Fruit fly (Drosophila melanogaster) whole organism, embryonic: ENCODE results near the gene Srrm234.

Experiments
- Abd-B ChIP-seq: fragments of 200-800 bp; sonication (Bioruptor generic); optimal IDR thresholded peaks from 2 replicates; lab custom pipeline; 2018; ENCODE audit warnings: missing biosample characterization, mild to moderate bottlenecking, missing genetic modification characterization, moderate library complexity
- Adf1 ChIP-seq: fragments of 200-800 bp; sonication (Bioruptor generic); IDR thresholded peaks from 2 replicates; pipeline ENCODE4 v1.3.6; 2022; ENCODE audit warnings: missing biosample characterization, missing genetic modification characterization
- CG10209 ChIP-seq: fragments of 200-800 bp; sonication (Bioruptor generic); optimal IDR thresholded peaks from 3 replicates; lab custom pipeline; 2017; ENCODE audit warnings: missing biosample characterization, mild to moderate bottlenecking, missing genetic modification characterization, missing genetic modification reagents
- CG14014 ChIP-seq: fragments of 200-800 bp; sonication (Bioruptor generic); IDR thresholded peaks from 2 replicates; pipeline ENCODE4 v1.3.6; 2022; ENCODE audit warnings: missing biosample characterization, missing genetic modification characterization
- CG14965 ChIP-seq: fragments of 200-800 bp; sonication (Bioruptor generic); optimal IDR thresholded peaks from 2 replicates; lab custom pipeline; 2016; ENCODE audit warnings: missing biosample characterization, missing genetic modification characterization, borderline replicate concordance
- CG1602 ChIP-seq: fragments of 200-800 bp; sonication (Bioruptor generic); optimal IDR thresholded peaks from 3 replicates; lab custom pipeline; 2016; ENCODE audit warnings: missing biosample characterization, missing genetic modification characterization
- CG16813 ChIP-seq: fragments of 200-800 bp; sonication (Bioruptor generic); IDR thresholded peaks from 3 replicates; pipeline ENCODE4 v1.3.6; 2022; ENCODE audit warnings: missing biosample characterization, missing genetic modification characterization; ENCODE audit not compliant: partially characterized antibody
- CG1792 ChIP-seq: fragments of 200-800 bp; sonication (Bioruptor generic); optimal IDR thresholded peaks from 2 replicates; lab custom pipeline; 2016; ENCODE audit warnings: missing biosample characterization, missing genetic modification characterization
- CG2875 ChIP-seq: fragments of 200-800 bp; sonication (Bioruptor generic); optimal IDR thresholded peaks from 2 replicates; lab custom pipeline; 2017; ENCODE audit warnings: missing biosample characterization, mild to moderate bottlenecking, missing genetic modification characterization, missing genetic modification reagents
- CG31224 ChIP-seq: fragments of 200-800 bp; sonication (Bioruptor generic); IDR thresholded peaks from 2 replicates; pipeline ENCODE4 v1.3.6; 2022; ENCODE audit warnings: missing biosample characterization, missing genetic modification characterization
- CG3163 ChIP-seq: fragments of 200-800 bp; sonication (Bioruptor generic); optimal IDR thresholded peaks from 3 replicates; lab custom pipeline; 2016; ENCODE audit warnings: missing biosample characterization, missing genetic modification characterization
- CG3995 ChIP-seq: fragments of 200-800 bp; sonication (Bioruptor generic); optimal IDR thresholded peaks from 3 replicates; lab custom pipeline; 2016; ENCODE audit warnings: missing biosample characterization, missing genetic modification characterization
- CG4328 ChIP-seq: fragments of 200-800 bp; sonication (Bioruptor generic); optimal IDR thresholded peaks from 3 replicates; lab custom pipeline; 2017; ENCODE audit warnings: missing biosample characterization, missing genetic modification reagents, missing genetic modification characterization
- CG4424 ChIP-seq: fragments of 200-800 bp; sonication (Bioruptor generic); optimal IDR thresholded peaks from 3 replicates; lab custom pipeline; 2016; ENCODE audit warnings: missing biosample characterization, missing genetic modification characterization
- CG7987 ChIP-seq: fragments of 200-800 bp; sonication (Bioruptor generic); optimal IDR thresholded peaks from 2 replicates; lab custom pipeline; 2018; ENCODE audit warnings: missing biosample characterization, mild to moderate bottlenecking, missing genetic modification characterization, moderate library complexity
- CG8944 ChIP-seq: fragments of 200-800 bp; sonication (Bioruptor generic); optimal IDR thresholded peaks from 3 replicates; lab custom pipeline; 2016; ENCODE audit warnings: missing biosample characterization, missing genetic modification characterization
- Dbx ChIP-seq: fragments of 200-800 bp; sonication (Bioruptor generic); IDR thresholded peaks from 3 replicates; pipeline ENCODE4 v1.3.6; 2022; ENCODE audit warnings: missing biosample characterization, missing genetic modification characterization
- Dip3 ChIP-seq: fragments of 200-800 bp; sonication (Bioruptor generic); optimal IDR thresholded peaks from 3 replicates; lab custom pipeline; 2016; ENCODE audit warnings: missing biosample characterization, missing genetic modification characterization
- Ets97D ChIP-seq: fragments of 200-800 bp; sonication (Bioruptor generic); optimal IDR thresholded peaks from 3 replicates; lab custom pipeline; 2016; ENCODE audit warnings: missing biosample characterization, missing genetic modification characterization
- Fer1 ChIP-seq: fragments of 200-800 bp; sonication (Bioruptor generic); optimal IDR thresholded peaks from 2 replicates; lab custom pipeline; 2017; ENCODE audit warnings: missing biosample characterization, mild to moderate bottlenecking, missing genetic modification characterization
- Gsc ChIP-seq: fragments of 200-800 bp; sonication (Bioruptor generic); IDR thresholded peaks from 2 replicates; pipeline ENCODE4 v1.3.6; 2022; ENCODE audit warnings: missing biosample characterization, missing genetic modification characterization
- Hand ChIP-seq: fragments of 200-800 bp; sonication (Bioruptor generic); optimal IDR thresholded peaks from 2 replicates; lab custom pipeline; 2017; ENCODE audit warnings: mild to moderate bottlenecking, missing biosample characterization, missing genetic modification reagents, missing genetic modification characterization
- Hmx ChIP-seq: fragments of 200-800 bp; sonication (Bioruptor generic); optimal IDR thresholded peaks from 2 replicates; lab custom pipeline; 2016; ENCODE audit warnings: missing biosample characterization, missing genetic modification characterization
- Med ChIP-seq: fragments of 200-800 bp; sonication (Bioruptor generic); peaks from one replicate; lab custom pipeline; 2016; ENCODE audit warnings: missing biosample characterization, missing genetic modification characterization, mild to moderate bottlenecking, inconsistent platforms, moderate library complexity
- Rfx ChIP-seq: fragments of 200-800 bp; sonication (Bioruptor generic); IDR thresholded peaks from 2 replicates; pipeline ENCODE4 v1.3.6; 2022; ENCODE audit warnings: missing biosample characterization, missing genetic modification characterization
- al ChIP-seq: fragments of 200-800 bp; sonication (Bioruptor generic); IDR thresholded peaks from 2 replicates; pipeline ENCODE4 v1.3.6; 2022; ENCODE audit warnings: missing biosample characterization, missing genetic modification characterization
- btn ChIP-seq: fragments of 200-800 bp; sonication (Bioruptor generic); optimal IDR thresholded peaks from 2 replicates; lab custom pipeline; 2016; ENCODE audit warnings: missing biosample characterization, missing genetic modification characterization
- gfzf ChIP-seq: fragments of 200-800 bp; sonication (Bioruptor generic); optimal IDR thresholded peaks from 2 replicates; lab custom pipeline; 2016; ENCODE audit warnings: missing biosample characterization, mild to moderate bottlenecking, missing genetic modification characterization, moderate library complexity
- hth ChIP-seq: fragments of >200 bp; optimal IDR thresholded peaks from 2 replicates; lab custom pipeline; 2017; ENCODE audit warnings: inconsistent platforms
- jumu ChIP-seq: fragments of 200-800 bp; sonication (Bioruptor generic); optimal IDR thresholded peaks from 3 replicates; lab custom pipeline; 2016; ENCODE audit warnings: missing biosample characterization, missing genetic modification characterization
- lab ChIP-seq: fragments of 200-800 bp; sonication (Bioruptor generic); optimal IDR thresholded peaks from 3 replicates; lab custom pipeline; 2017; ENCODE audit warnings: missing biosample characterization, missing genetic modification characterization, mild to moderate bottlenecking, moderate library complexity, missing genetic modification reagents
- lbe ChIP-seq: fragments of 200-800 bp; sonication (Bioruptor generic); optimal IDR thresholded peaks from 2 replicates; lab custom pipeline; 2016; ENCODE audit warnings: missing biosample characterization, mild to moderate bottlenecking, missing genetic modification characterization
- lmd ChIP-seq: fragments of 200-800 bp; sonication (Bioruptor generic); IDR thresholded peaks from 2 replicates; pipeline ENCODE4 v1.3.6; 2022; ENCODE audit warnings: missing biosample characterization, missing genetic modification characterization
- luna ChIP-seq: fragments of 200-800 bp; sonication (Bioruptor generic); optimal IDR thresholded peaks from 2 replicates; lab custom pipeline; 2016; ENCODE audit warnings: missing biosample characterization, missing genetic modification characterization
- maf-S ChIP-seq: fragments of 200-800 bp; sonication (Bioruptor generic); optimal IDR thresholded peaks from 2 replicates; lab custom pipeline; 2016; ENCODE audit warnings: missing biosample characterization, missing genetic modification characterization
- nom ChIP-seq: fragments of 200-800 bp; sonication (Bioruptor generic); optimal IDR thresholded peaks from 2 replicates; lab custom pipeline; 2017; ENCODE audit warnings: missing biosample characterization, missing genetic modification characterization, mild to moderate bottlenecking, moderate library complexity, missing genetic modification reagents
- pb ChIP-seq: fragments of 200-800 bp; sonication (Bioruptor generic); optimal IDR thresholded peaks from 3 replicates; lab custom pipeline; 2016; ENCODE audit warnings: missing biosample characterization, missing genetic modification characterization
- pfk ChIP-seq: fragments of 200-800 bp; sonication (Bioruptor generic); optimal IDR thresholded peaks from 2 replicates; lab custom pipeline; 2018; ENCODE audit warnings: missing biosample characterization, mild to moderate bottlenecking, missing genetic modification characterization, moderate library complexity
- psq ChIP-seq: fragments of 200-800 bp; sonication (Bioruptor generic); optimal IDR thresholded peaks from 2 replicates; lab custom pipeline; 2017; ENCODE audit warnings: missing biosample characterization, missing genetic modification characterization
- pzg ChIP-seq: fragments of 200-800 bp; sonication (Bioruptor generic); optimal IDR thresholded peaks from 3 replicates; lab custom pipeline; 2018; ENCODE audit warnings: missing biosample characterization, mild to moderate bottlenecking, missing genetic modification characterization, moderate library complexity
- repo ChIP-seq: fragments of 200-800 bp; sonication (Bioruptor generic); optimal IDR thresholded peaks from 2 replicates; lab custom pipeline; 2016; ENCODE audit warnings: missing biosample characterization, missing genetic modification characterization
- sc ChIP-seq, 3 experiments: fragments of >200 bp in 2 of 3; fragments of 200-800 bp in 1 of 3; sonication (Bioruptor generic) in 1 of 3; optimal IDR thresholded peaks; 2 replicates in 2 of 3; 3 replicates in 1 of 3; lab custom pipeline; 2017; ENCODE audit warnings: mild to moderate bottlenecking in 1 of 3, missing biosample characterization in 1 of 3, missing genetic modification characterization in 1 of 3, missing genetic modification reagents in 1 of 3
- sens ChIP-seq: fragments of 200-800 bp; sonication (Bioruptor generic); peaks from one replicate; lab custom pipeline; 2016; ENCODE audit warnings: missing biosample characterization, missing genetic modification characterization
- sna ChIP-seq: fragments of 200-800 bp; sonication (Bioruptor generic); IDR thresholded peaks from 2 replicates; pipeline ENCODE4 v1.3.6; 2022; ENCODE audit warnings: missing biosample characterization, missing genetic modification characterization; ENCODE audit not compliant: partially characterized antibody
- ssp ChIP-seq: fragments of 200-800 bp; sonication (Bioruptor generic); IDR thresholded peaks from 2 replicates; pipeline ENCODE4 v1.3.6; 2022; ENCODE audit warnings: missing biosample characterization, missing genetic modification characterization
- tna ChIP-seq: fragments of 200-800 bp; sonication (Bioruptor generic); IDR thresholded peaks from 2 replicates; pipeline ENCODE4 v1.3.6; 2022; ENCODE audit warnings: missing biosample characterization, missing genetic modification characterization; ENCODE audit not compliant: partially characterized antibody
- toy ChIP-seq: fragments of 200-800 bp; sonication (Bioruptor generic); IDR thresholded peaks from 2 replicates; pipeline ENCODE4 v1.3.6; 2022; ENCODE audit warnings: missing biosample characterization, missing genetic modification characterization
- unpg ChIP-seq: fragments of 200-800 bp; sonication (Bioruptor generic); optimal IDR thresholded peaks from 3 replicates; lab custom pipeline; 2018; ENCODE audit warnings: missing biosample characterization, mild to moderate bottlenecking, missing genetic modification characterization, moderate library complexity
- vfl ChIP-seq: fragments of 200-800 bp; sonication (Bioruptor generic); optimal IDR thresholded peaks from 2 replicates; lab custom pipeline; 2016; ENCODE audit warnings: missing biosample characterization, missing genetic modification characterization
- wor ChIP-seq: fragments of 200-800 bp; sonication (Bioruptor generic); IDR thresholded peaks from 2 replicates; pipeline ENCODE4 v1.3.6; 2022; ENCODE audit warnings: missing biosample characterization, missing genetic modification characterization

Gene Srrm234

DNA sequence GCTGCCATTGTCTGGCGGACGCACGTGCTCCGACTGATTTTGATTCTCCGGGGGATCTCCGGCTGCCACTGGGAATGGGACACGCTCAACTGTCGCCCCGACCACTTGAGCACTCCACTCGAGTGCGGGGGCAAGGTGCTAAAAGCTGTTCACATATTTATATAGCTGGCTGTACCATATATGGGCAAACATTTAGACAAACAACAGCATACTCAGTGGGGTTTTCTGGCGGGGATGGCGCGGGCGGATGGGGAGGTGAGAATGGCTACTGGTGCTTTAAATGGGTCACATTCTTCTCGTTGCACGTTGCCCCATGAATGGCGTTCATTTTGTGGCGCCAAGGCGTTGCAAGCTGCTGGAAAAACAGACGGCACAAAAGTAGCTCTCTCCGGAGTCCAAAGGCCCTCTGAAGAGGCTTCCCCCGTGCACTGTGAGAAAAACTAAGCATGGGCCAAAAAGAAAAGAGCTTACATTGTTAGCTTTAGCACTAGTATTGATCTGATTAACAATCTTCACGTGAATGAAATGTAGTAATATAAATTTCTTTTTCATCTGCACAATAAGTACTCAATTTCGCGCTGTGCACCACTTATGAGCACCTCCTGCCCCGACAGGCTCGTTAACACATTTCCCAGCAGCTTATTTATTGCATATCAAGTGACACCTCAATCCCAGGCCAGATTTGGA is 26.0 kb upstream of the Srrm234 start (continued):
- no peak for TF ChIP-seq tna (GFP tag; lab: Robert Waterston, UW)
- TF ChIP-seq hth (lab: Kevin White, UChicago) = no peak
- TF ChIP-seq Gsc = peak; percentile 15; the same call in 1 of the 2 replicates
- peak; percentile 68 for TF ChIP-seq CG2875 (GFP tag; lab: Kevin White, UChicago)
- no peak for TF ChIP-seq Ets97D
- TF ChIP-seq lmd (GFP tag; lab: Robert Waterston, UW) = peak; percentile 30; the same call in 1 of the 2 replicates
- no peak for TF ChIP-seq Abd-B (GFP tag; lab: Kevin White, UChicago)
- TF ChIP-seq CG14014 (GFP tag; lab: Robert Waterston, UW) = no peak
- TF ChIP-seq Dip3 (GFP tag; lab: Kevin White, UChicago) = no peak
- TF ChIP-seq CG1792 (GFP tag; lab: Kevin White, UChicago) = no peak
- no peak for TF ChIP-seq sc (optimal IDR thresholded peaks at IDR 0.05; lab: Kevin White, UChicago)
- TF ChIP-seq sc (GFP tag; optimal IDR thresholded peaks at IDR 0.05; lab: Kevin White, UChicago) = peak; percentile 46
- no peak for TF ChIP-seq CG1602 (GFP tag; lab: Kevin White, UChicago)
- TF ChIP-seq Rfx = no peak
- peak; percentile 42 for TF ChIP-seq CG4328 (GFP tag; lab: Kevin White, UChicago)
- TF ChIP-seq pb (GFP tag; lab: Kevin White, UChicago) = no peak
- no peak for TF ChIP-seq toy
- no peak for TF ChIP-seq al (GFP tag; lab: Robert Waterston, UW)
- no peak for TF ChIP-seq CG31224 (GFP tag; lab: Robert Waterston, UW)
- no peak for TF ChIP-seq Adf1 (GFP tag; lab: Robert Waterston, UW)
- TF ChIP-seq Med (GFP tag; lab: Kevin White, UChicago) = peak; percentile 76
- TF ChIP-seq Hand (GFP tag; lab: Kevin White, UChicago) = no peak
- no peak for TF ChIP-seq CG16813 (GFP tag; lab: Robert Waterston, UW)
- no peak for TF ChIP-seq Fer1
- TF ChIP-seq gfzf (GFP tag; lab: Kevin White, UChicago) = no peak
- TF ChIP-seq lab (GFP tag; lab: Kevin White, UChicago) = peak; percentile 68
- TF ChIP-seq nom = peak; percentile 80
- no peak for TF ChIP-seq Hmx (GFP tag; lab: Kevin White, UChicago)
- no peak for TF ChIP-seq Dbx (GFP tag; lab: Robert Waterston, UW)
- TF ChIP-seq sens (GFP tag; lab: Kevin White, UChicago) = peak; percentile 88
- TF ChIP-seq repo (GFP tag; lab: Kevin White, UChicago) = no peak
- TF ChIP-seq CG3995 = no peak
- TF ChIP-seq pfk = no peak
- peak; percentile 57 for TF ChIP-seq CG4424 (GFP tag; lab: Kevin White, UChicago)
- TF ChIP-seq CG10209 (GFP tag; lab: Kevin White, UChicago) = peak; percentile 25
- TF ChIP-seq luna (GFP tag; lab: Kevin White, UChicago) = no peak
- no peak for TF ChIP-seq sna (GFP tag; lab: Robert Waterston, UW)
- TF ChIP-seq ssp (GFP tag; lab: Robert Waterston, UW) = no peak
- TF ChIP-seq CG8944 (GFP tag; lab: Kevin White, UChicago) = peak; percentile 8
- TF ChIP-seq CG7987 = peak; percentile 36
- TF ChIP-seq vfl (GFP tag; lab: Kevin White, UChicago) = no peak
- no peak for TF ChIP-seq btn (GFP tag; lab: Kevin White, UChicago)
- TF ChIP-seq unpg (GFP tag; lab: Kevin White, UChicago) = no peak
- no peak for TF ChIP-seq psq
- TF ChIP-seq maf-S = no peak
- TF ChIP-seq pzg = no peak
- TF ChIP-seq CG3163 (GFP tag; lab: Kevin White, UChicago) = no peak
- no peak for TF ChIP-seq jumu (GFP tag; lab: Kevin White, UChicago)
- no peak for TF ChIP-seq wor (GFP tag; lab: Robert Waterston, UW)
- TF ChIP-seq lbe (GFP tag; lab: Kevin White, UChicago) = no peak
- peak; percentile 9 for TF ChIP-seq CG14965
